Worm (Caenorhabditis elegans) whole organism, L1 larva: Measurements from ENCODE around the gene mev-1.

Source experiments
- C04F5.9 ChIP-seq: sonication (generic microtip); optimal IDR thresholded peaks from 2 replicates; lab custom pipeline; 2016; ENCODE audit warnings: missing genetic modification characterization, missing compliant biosample characterization
- C16A3.4 ChIP-seq: fragments of 150-350 bp; optimal IDR thresholded peaks from 2 replicates; lab custom pipeline; 2014; ENCODE audit warnings: missing biosample characterization, missing genetic modification characterization
- C34B4.2 ChIP-seq: sonication (generic microtip); optimal IDR thresholded peaks from 2 replicates; lab custom pipeline; 2017; ENCODE audit warnings: mild to moderate bottlenecking, missing genetic modification characterization, missing compliant biosample characterization
- F16B12.6 ChIP-seq: fragments of 150-350 bp; optimal IDR thresholded peaks from 2 replicates; lab custom pipeline; 2014; ENCODE audit warnings: missing biosample characterization, missing genetic modification characterization
- alr-1 ChIP-seq: fragments of 200-800 bp; sonication (Bioruptor generic); optimal IDR thresholded peaks from 2 replicates; lab custom pipeline; 2018; ENCODE audit warnings: borderline replicate concordance, mild to moderate bottlenecking, missing genetic modification characterization, missing compliant biosample characterization
- ama-1 ChIP-seq: fragments of 150-350 bp; optimal IDR thresholded peaks from 2 replicates; lab custom pipeline; 2014
- ceh-63 ChIP-seq: fragments of 200-800 bp; sonication (Bioruptor generic); optimal IDR thresholded peaks from 2 replicates; lab custom pipeline; 2018; ENCODE audit warnings: mild to moderate bottlenecking, missing genetic modification characterization, missing compliant biosample characterization
- ceh-82 ChIP-seq, 3 experiments: fragments of 150-350 bp in 1 of 3; sonication (generic microtip) in 2 of 3; optimal IDR thresholded peaks; 2 replicates each; lab custom pipeline; 2014 to 2017; ENCODE audit warnings: missing biosample characterization in 3 of 3, missing genetic modification characterization in 3 of 3
- ceh-88 ChIP-seq: fragments of 200-800 bp; sonication (Bioruptor generic); IDR thresholded peaks from 2 replicates; pipeline ENCODE4 v1.3.6; 2022; ENCODE audit warnings: missing genetic modification characterization, missing compliant biosample characterization
- ceh-90 ChIP-seq: sonication (generic microtip); optimal IDR thresholded peaks from 2 replicates; lab custom pipeline; 2016; ENCODE audit warnings: missing genetic modification characterization, missing compliant biosample characterization
- dsc-1 ChIP-seq: sonication (generic microtip); optimal IDR thresholded peaks from 2 replicates; lab custom pipeline; 2016; ENCODE audit warnings: mild to moderate bottlenecking, missing genetic modification characterization, missing compliant biosample characterization
- efl-1 ChIP-seq, 4 experiments: fragments of 150-350 bp; optimal IDR thresholded peaks in 3 of 4; peaks in 1 of 4; 1 replicate in 1 of 4; 2 replicates in 3 of 4; lab custom pipeline; 2014; ENCODE audit warnings: missing biosample characterization in 2 of 4, missing genetic modification characterization in 2 of 4, missing genetic modification reagents in 2 of 4
- egl-27 ChIP-seq, 2 experiments: fragments of 150-350 bp in 1 of 2; sonication (generic microtip); optimal IDR thresholded peaks; 3 replicates each; lab custom pipeline; 2017 to 2018; ENCODE audit warnings: missing biosample characterization in 2 of 2, missing genetic modification characterization in 2 of 2, missing genetic modification reagents in 2 of 2
- elt-3 ChIP-seq, 6 experiments: fragments of 150-350 bp in 1 of 6; sonication (generic microtip); optimal IDR thresholded peaks; 2 replicates each; lab custom pipeline; 2017 to 2018; ENCODE audit warnings: missing biosample characterization in 6 of 6, missing genetic modification characterization in 6 of 6, inconsistent platforms in 1 of 6
- ets-5 ChIP-seq: fragments of 200-800 bp; sonication (Bioruptor generic); IDR thresholded peaks from 2 replicates; pipeline ENCODE4 v1.3.6; 2022; ENCODE audit warnings: missing genetic modification characterization, missing compliant biosample characterization
- fkh-10 ChIP-seq: sonication (generic microtip); optimal IDR thresholded peaks from 2 replicates; lab custom pipeline; 2017; ENCODE audit warnings: missing biosample characterization, missing genetic modification reagents, missing genetic modification characterization
- fkh-4 ChIP-seq: sonication (generic microtip); optimal IDR thresholded peaks from 2 replicates; lab custom pipeline; 2016; ENCODE audit warnings: missing compliant biosample characterization, missing genetic modification characterization, borderline replicate concordance
- fkh-8 ChIP-seq: sonication (generic microtip); optimal IDR thresholded peaks from 2 replicates; lab custom pipeline; 2016; ENCODE audit warnings: mild to moderate bottlenecking, missing genetic modification characterization, missing compliant biosample characterization
- fos-1 ChIP-seq: fragments of 150-350 bp; optimal IDR thresholded peaks from 2 replicates; lab custom pipeline; 2014; ENCODE audit warnings: missing biosample characterization, missing genetic modification characterization
- grh-1 ChIP-seq: fragments of 200-800 bp; sonication (Bioruptor generic); IDR thresholded peaks from 2 replicates; pipeline ENCODE4 v1.3.6; 2022; ENCODE audit warnings: missing genetic modification reagents, missing genetic modification characterization, missing compliant biosample characterization
- hlh-4 ChIP-seq: sonication (generic microtip); optimal IDR thresholded peaks from 2 replicates; lab custom pipeline; 2016; ENCODE audit warnings: mild to moderate bottlenecking, missing genetic modification characterization, missing compliant biosample characterization
- hpl-2 ChIP-seq: fragments of 150-350 bp; optimal IDR thresholded peaks from 2 replicates; lab custom pipeline; 2014; ENCODE audit warnings: missing biosample characterization, missing genetic modification reagents, missing genetic modification characterization
- isw-1 ChIP-seq: fragments of 200-800 bp; sonication (Bioruptor generic); IDR thresholded peaks from 2 replicates; pipeline ENCODE4 v1.3.6; 2022; ENCODE audit warnings: missing genetic modification characterization, missing compliant biosample characterization
- jun-1 ChIP-seq: fragments of 150-350 bp; optimal IDR thresholded peaks from 2 replicates; lab custom pipeline; 2014; ENCODE audit warnings: missing biosample characterization, missing genetic modification reagents, missing genetic modification characterization
- lin-14 ChIP-seq: fragments of 200-800 bp; sonication (Bioruptor generic); optimal IDR thresholded peaks from 2 replicates; lab custom pipeline; 2018; ENCODE audit warnings: mild to moderate bottlenecking, missing genetic modification characterization, moderate library complexity, missing compliant biosample characterization
- lin-15B ChIP-seq: fragments of 150-350 bp; sonication (generic microtip); optimal IDR thresholded peaks from 3 replicates; lab custom pipeline; 2014; ENCODE audit warnings: missing biosample characterization, missing genetic modification characterization
- lin-35 ChIP-seq, 2 experiments: fragments of 150-350 bp; optimal IDR thresholded peaks; 2 replicates each; lab custom pipeline; 2014; ENCODE audit warnings: missing biosample characterization in 2 of 2, missing genetic modification characterization in 2 of 2, missing genetic modification reagents in 2 of 2
- lin-39 ChIP-seq: fragments of 150-350 bp; optimal IDR thresholded peaks from 2 replicates; lab custom pipeline; 2014; ENCODE audit warnings: missing biosample characterization, missing genetic modification reagents, missing genetic modification characterization
- lir-3 ChIP-seq: sonication (generic microtip); optimal IDR thresholded peaks from 2 replicates; lab custom pipeline; 2016; ENCODE audit warnings: mild to moderate bottlenecking, missing genetic modification characterization, moderate library complexity, missing compliant biosample characterization; ENCODE audit not compliant: poor library complexity
- mab-9 ChIP-seq: fragments of 200-800 bp; sonication (Bioruptor generic); IDR thresholded peaks from 2 replicates; pipeline ENCODE4 v1.3.6; 2022; ENCODE audit warnings: missing genetic modification reagents, missing genetic modification characterization, missing compliant biosample characterization
- mdl-1 ChIP-seq, 2 experiments: fragments of 150-350 bp; optimal IDR thresholded peaks; 2 replicates each; lab custom pipeline; 2014 to 2017; ENCODE audit warnings: missing biosample characterization in 2 of 2, missing genetic modification characterization in 2 of 2, inconsistent platforms in 1 of 2
- mef-2 ChIP-seq: fragments of 150-350 bp; optimal IDR thresholded peaks from 2 replicates; lab custom pipeline; 2014; ENCODE audit warnings: missing biosample characterization, missing genetic modification characterization
- mep-1 ChIP-seq: fragments of 150-350 bp; optimal IDR thresholded peaks from 2 replicates; lab custom pipeline; 2014; ENCODE audit warnings: missing biosample characterization, missing genetic modification characterization
- nhr-12 ChIP-seq: sonication (generic microtip); optimal IDR thresholded peaks from 2 replicates; lab custom pipeline; 2017; ENCODE audit warnings: missing biosample characterization, missing genetic modification characterization
- nhr-19 ChIP-seq: fragments of 200-800 bp; sonication (Bioruptor generic); conservative IDR thresholded peaks from 2 replicates; pipeline ENCODE4 v1.3.6; 2022; ENCODE audit warnings: missing genetic modification characterization, missing compliant biosample characterization
- nhr-237 ChIP-seq: fragments of 150-350 bp; optimal IDR thresholded peaks from 2 replicates; lab custom pipeline; 2014; ENCODE audit warnings: missing biosample characterization, missing genetic modification characterization
- nhr-28 ChIP-seq: fragments of 150-350 bp; optimal IDR thresholded peaks from 2 replicates; lab custom pipeline; 2014; ENCODE audit warnings: missing biosample characterization, missing genetic modification characterization
- nhr-47 ChIP-seq: sonication (generic microtip); optimal IDR thresholded peaks from 2 replicates; lab custom pipeline; 2016; ENCODE audit warnings: mild to moderate bottlenecking, missing genetic modification characterization, moderate library complexity, missing compliant biosample characterization
- nhr-71 ChIP-seq: sonication (generic microtip); optimal IDR thresholded peaks from 2 replicates; lab custom pipeline; 2016; ENCODE audit warnings: mild to moderate bottlenecking, missing genetic modification characterization, moderate library complexity, missing compliant biosample characterization
- nhr-76 ChIP-seq: sonication (generic microtip); optimal IDR thresholded peaks from 2 replicates; lab custom pipeline; 2017; ENCODE audit warnings: missing biosample characterization, missing genetic modification characterization
- nhr-85 ChIP-seq: sonication (generic microtip); peaks from one replicate; lab custom pipeline; 2016; ENCODE audit warnings: missing genetic modification characterization, inconsistent platforms, missing compliant biosample characterization
- pag-3 ChIP-seq: sonication (generic microtip); optimal IDR thresholded peaks from 2 replicates; lab custom pipeline; 2017; ENCODE audit warnings: missing genetic modification characterization, mild to moderate bottlenecking, missing compliant biosample characterization, antibody characterized with exemption, borderline replicate concordance; ENCODE audit not compliant: insufficient read depth
- pax-3 ChIP-seq: fragments of 200-800 bp; sonication (Bioruptor generic); optimal IDR thresholded peaks from 2 replicates; lab custom pipeline; 2018; ENCODE audit warnings: mild to moderate bottlenecking, missing genetic modification characterization, moderate library complexity, missing compliant biosample characterization
- pqm-1 ChIP-seq: sonication (generic microtip); optimal IDR thresholded peaks from 3 replicates; lab custom pipeline; 2017; ENCODE audit warnings: missing biosample characterization, missing genetic modification characterization
- rnt-1 ChIP-seq: sonication (generic microtip); optimal IDR thresholded peaks from 2 replicates; lab custom pipeline; 2016; ENCODE audit warnings: mild to moderate bottlenecking, missing genetic modification characterization, moderate library complexity, missing compliant biosample characterization
- sox-4 ChIP-seq: sonication (generic microtip); optimal IDR thresholded peaks from 2 replicates; lab custom pipeline; 2016; ENCODE audit warnings: missing genetic modification characterization, missing compliant biosample characterization
- sup-37 ChIP-seq: fragments of 200-800 bp; sonication (Bioruptor generic); optimal IDR thresholded peaks from 2 replicates; lab custom pipeline; 2018; ENCODE audit warnings: mild to moderate bottlenecking, missing genetic modification characterization, missing compliant biosample characterization
- unc-130 ChIP-seq: fragments of 150-350 bp; optimal IDR thresholded peaks from 2 replicates; lab custom pipeline; 2017; ENCODE audit warnings: missing biosample characterization, missing genetic modification characterization, inconsistent platforms
- unc-86 ChIP-seq: sonication (generic microtip); optimal IDR thresholded peaks from 2 replicates; lab custom pipeline; 2016; ENCODE audit warnings: missing genetic modification characterization, missing compliant biosample characterization
- unc-98 ChIP-seq: fragments of 200-800 bp; sonication (Bioruptor generic); IDR thresholded peaks from 2 replicates; pipeline ENCODE4 v1.3.6; 2022; ENCODE audit warnings: missing genetic modification characterization, missing compliant biosample characterization
- xbp-1 ChIP-seq: sonication (generic microtip); optimal IDR thresholded peaks from 2 replicates; lab custom pipeline; 2016; ENCODE audit warnings: missing genetic modification characterization, missing compliant biosample characterization
- zag-1 ChIP-seq: fragments of 150-350 bp; optimal IDR thresholded peaks from 2 replicates; lab custom pipeline; 2014; ENCODE audit warnings: missing biosample characterization, missing genetic modification characterization
- zip-4 ChIP-seq: fragments of 200-800 bp; sonication (Bioruptor generic); optimal IDR thresholded peaks from 2 replicates; lab custom pipeline; 2018; ENCODE audit warnings: mild to moderate bottlenecking, missing genetic modification characterization, moderate library complexity, missing compliant biosample characterization
- ztf-4 ChIP-seq: fragments of 150-350 bp; optimal IDR thresholded peaks from 2 replicates; lab custom pipeline; 2014; ENCODE audit warnings: missing biosample characterization, missing genetic modification characterization

mev-1 gene

DNA sequence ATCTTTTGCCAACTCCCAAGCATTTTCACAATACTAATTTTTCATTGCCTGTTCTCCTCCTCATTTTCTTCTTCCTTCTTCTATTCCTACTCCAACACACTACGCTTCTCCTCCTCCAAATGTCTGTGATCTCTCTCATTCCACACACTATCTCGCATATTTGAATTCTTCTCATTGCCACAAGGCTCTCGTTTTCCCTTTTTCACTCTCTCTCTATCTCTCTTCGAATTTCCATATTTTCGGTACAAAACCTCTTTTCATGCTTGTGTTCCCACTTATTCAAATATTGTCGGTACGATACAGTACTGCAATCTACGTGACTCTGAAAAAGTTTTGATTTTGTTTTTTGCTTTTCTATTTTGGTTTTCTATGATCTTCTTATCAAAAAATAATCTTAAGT is 46.6 kb downstream of the mev-1 start (continued):
- TF ChIP-seq isw-1 (GFP tag; lab: Robert Waterston, UW): no peak
- no peak for TF ChIP-seq C34B4.2 (tag; lab: Kevin White, UChicago)
- TF ChIP-seq hlh-4 (tag; lab: Kevin White, UChicago): no peak
- TF ChIP-seq sup-37 (GFP tag; lab: Kevin White, UChicago): no peak
- TF ChIP-seq unc-86 (tag; lab: Kevin White, UChicago): no peak
- no peak for TF ChIP-seq unc-130
- TF ChIP-seq nhr-237 (tag; lab: Kevin White, UChicago): no peak
- TF ChIP-seq elt-3 (tag; optimal IDR thresholded peaks at IDR 0.05; lab: Kevin White, UChicago): no peak
- no peak for TF ChIP-seq unc-98 (GFP tag; lab: Robert Waterston, UW)
- TF ChIP-seq ceh-63: no peak
- peak; percentile 35 for TF ChIP-seq mep-1 (tag; lab: Kevin White, UChicago)
- no peak for TF ChIP-seq hpl-2 (GFP tag; lab: Kevin White, UChicago)
- no peak for TF ChIP-seq mab-9 (GFP tag; lab: Robert Waterston, UW)
- TF ChIP-seq egl-27 (tag; optimal IDR thresholded peaks at IDR 0.05; lab: Kevin White, UChicago): no peak
- TF ChIP-seq nhr-19 (GFP tag; lab: Robert Waterston, UW): no peak
- no peak for TF ChIP-seq C04F5.9
- TF ChIP-seq ceh-90 (tag; lab: Kevin White, UChicago): no peak
- no peak for TF ChIP-seq grh-1 (GFP tag; lab: Robert Waterston, UW)
- TF ChIP-seq ceh-82 (tag; optimal IDR thresholded peaks at IDR 0.05; lab: Kevin White, UChicago): peak in 1 of 3 experiments; percentile 9
- no peak for TF ChIP-seq fkh-4 (tag; lab: Kevin White, UChicago)
- TF ChIP-seq zip-4 (GFP tag; lab: Kevin White, UChicago): no peak
- no peak for TF ChIP-seq nhr-47 (tag; lab: Kevin White, UChicago)
- no peak for TF ChIP-seq fkh-8
- TF ChIP-seq lin-39 (tag; lab: Kevin White, UChicago): no peak
- TF ChIP-seq C16A3.4 (tag; lab: Kevin White, UChicago): no peak
- TF ChIP-seq fos-1 (tag; lab: Kevin White, UChicago): no peak
- TF ChIP-seq mdl-1 (tag; optimal IDR thresholded peaks at IDR 0.05; lab: Kevin White, UChicago): no peak
- TF ChIP-seq mef-2 (tag; lab: Kevin White, UChicago): no peak
- no peak for TF ChIP-seq jun-1
- TF ChIP-seq pax-3 (tag; lab: Kevin White, UChicago): no peak
- no peak for TF ChIP-seq nhr-76 (tag; lab: Kevin White, UChicago)
- no peak for TF ChIP-seq pag-3 (tag; lab: Kevin White, UChicago)
- TF ChIP-seq xbp-1 (tag; lab: Kevin White, UChicago): no peak
- TF ChIP-seq lin-14 (GFP tag; lab: Kevin White, UChicago): peak; percentile 62
- no peak for TF ChIP-seq lin-15B (tag; lab: Kevin White, UChicago)
- TF ChIP-seq lin-35 (GFP tag; optimal IDR thresholded peaks at IDR 0.05; lab: Kevin White, UChicago): peak in 1 of 2 experiments; percentile 11
- TF ChIP-seq sox-4 (tag; lab: Kevin White, UChicago): no peak
- no peak for TF ChIP-seq alr-1 (tag; lab: Kevin White, UChicago)
- TF ChIP-seq nhr-12: no peak
- TF ChIP-seq pqm-1 (tag; lab: Kevin White, UChicago): no peak
- TF ChIP-seq nhr-28 (tag; lab: Kevin White, UChicago): no peak
- no peak for TF ChIP-seq ama-1 (lab: Kevin White, UChicago)
- TF ChIP-seq dsc-1: no peak
- no peak for TF ChIP-seq ets-5
- TF ChIP-seq F16B12.6 (tag; lab: Kevin White, UChicago): no peak
- no peak for TF ChIP-seq ztf-4 (tag; lab: Kevin White, UChicago)
- no peak for TF ChIP-seq zag-1 (tag; lab: Kevin White, UChicago)
- no peak for TF ChIP-seq rnt-1 (tag; lab: Kevin White, UChicago)
- no peak for TF ChIP-seq lir-3 (tag; lab: Kevin White, UChicago)
- TF ChIP-seq nhr-71: no peak
- TF ChIP-seq nhr-85: peak; percentile 43
- no peak for TF ChIP-seq fkh-10 (GFP tag; lab: Kevin White, UChicago)
- TF ChIP-seq efl-1 (optimal IDR thresholded peaks at IDR 0.05; lab: Kevin White, UChicago): peak; percentile 30 to 38
- peak; percentile 17 to 85 for TF ChIP-seq efl-1 (GFP tag; optimal IDR thresholded peaks at IDR 0.05 in 1 of 2; lab: Kevin White, UChicago)
- TF ChIP-seq ceh-88 (GFP tag; lab: Robert Waterston, UW): no peak
